Fruit fly (Drosophila melanogaster) whole organism, embryonic: ENCODE results near the gene Polr2I.

Source experiments
- CG10147 ChIP-seq: fragments of 200-800 bp; sonication (Bioruptor generic); optimal IDR thresholded peaks from 2 replicates; lab custom pipeline; 2019; ENCODE audit warnings: missing biosample characterization, mild to moderate bottlenecking, missing genetic modification characterization, moderate library complexity
- CG11398 ChIP-seq: fragments of 200-800 bp; sonication (Bioruptor generic); optimal IDR thresholded peaks from 2 replicates; lab custom pipeline; 2016; ENCODE audit warnings: missing biosample characterization, missing genetic modification characterization
- CG11504 ChIP-seq: fragments of 200-800 bp; sonication (Bioruptor generic); optimal IDR thresholded peaks from 3 replicates; lab custom pipeline; 2019; ENCODE audit warnings: missing biosample characterization, mild to moderate bottlenecking, missing genetic modification characterization, moderate library complexity
- CG11696 ChIP-seq: fragments of 200-800 bp; sonication (Bioruptor generic); IDR thresholded peaks from 2 replicates; pipeline ENCODE4 v1.3.6; 2022; ENCODE audit warnings: missing biosample characterization, missing genetic modification characterization
- CG12391 ChIP-seq: fragments of 200-800 bp; sonication (Bioruptor generic); optimal IDR thresholded peaks from 3 replicates; lab custom pipeline; 2018; ENCODE audit warnings: missing biosample characterization, mild to moderate bottlenecking, missing genetic modification characterization, moderate library complexity
- CG14014 ChIP-seq: fragments of 200-800 bp; sonication (Bioruptor generic); IDR thresholded peaks from 2 replicates; pipeline ENCODE4 v1.3.6; 2022; ENCODE audit warnings: missing biosample characterization, missing genetic modification characterization
- CG14667 ChIP-seq: fragments of 200-800 bp; sonication (Bioruptor generic); IDR thresholded peaks from 2 replicates; pipeline ENCODE4 v1.3.6; 2022; ENCODE audit warnings: missing biosample characterization, missing genetic modification characterization
- CG17186 ChIP-seq: fragments of 200-800 bp; sonication (Bioruptor generic); optimal IDR thresholded peaks from 3 replicates; lab custom pipeline; 2017; ENCODE audit warnings: missing biosample characterization, missing genetic modification reagents, missing genetic modification characterization
- CG17359 ChIP-seq: fragments of 200-800 bp; sonication (Bioruptor generic); optimal IDR thresholded peaks from 3 replicates; lab custom pipeline; 2018; ENCODE audit warnings: missing biosample characterization, mild to moderate bottlenecking, missing genetic modification characterization, moderate library complexity
- CG18476 ChIP-seq: fragments of 200-800 bp; sonication (Bioruptor generic); optimal IDR thresholded peaks from 2 replicates; lab custom pipeline; 2016; ENCODE audit warnings: missing biosample characterization, mild to moderate bottlenecking, missing genetic modification characterization
- CG2120 ChIP-seq: fragments of 200-800 bp; sonication (Bioruptor generic); optimal IDR thresholded peaks from 3 replicates; lab custom pipeline; 2016; ENCODE audit warnings: missing biosample characterization, missing genetic modification characterization
- CG2129 ChIP-seq: fragments of 200-800 bp; sonication (Bioruptor generic); IDR thresholded peaks from 2 replicates; pipeline ENCODE4 v1.3.6; 2022; ENCODE audit warnings: missing biosample characterization, missing genetic modification characterization; ENCODE audit not compliant: partially characterized antibody
- CG2712 ChIP-seq: fragments of 200-800 bp; optimal IDR thresholded peaks from 3 replicates; lab custom pipeline; 2019; ENCODE audit warnings: missing biosample characterization, mild to moderate bottlenecking, missing genetic modification characterization, moderate library complexity
- CG2875 ChIP-seq: fragments of 200-800 bp; sonication (Bioruptor generic); optimal IDR thresholded peaks from 2 replicates; lab custom pipeline; 2017; ENCODE audit warnings: missing biosample characterization, mild to moderate bottlenecking, missing genetic modification characterization, missing genetic modification reagents
- CG3281 ChIP-seq: fragments of 200-800 bp; sonication (Bioruptor generic); optimal IDR thresholded peaks from 3 replicates; lab custom pipeline; 2017; ENCODE audit warnings: missing biosample characterization, mild to moderate bottlenecking, missing genetic modification characterization
- CG6654 ChIP-seq: fragments of 200-800 bp; sonication (Bioruptor generic); optimal IDR thresholded peaks from 2 replicates; lab custom pipeline; 2017; ENCODE audit warnings: missing biosample characterization, mild to moderate bottlenecking, missing genetic modification characterization
- CG8281 ChIP-seq: fragments of 200-800 bp; sonication (Bioruptor generic); optimal IDR thresholded peaks from 2 replicates; lab custom pipeline; 2018; ENCODE audit warnings: missing biosample characterization, mild to moderate bottlenecking, missing genetic modification characterization, moderate library complexity
- ERR ChIP-seq: fragments of 200-800 bp; sonication (Bioruptor generic); optimal IDR thresholded peaks from 2 replicates; lab custom pipeline; 2016; ENCODE audit warnings: missing biosample characterization, missing genetic modification characterization
- H2.0 ChIP-seq: fragments of 200-800 bp; sonication (Bioruptor generic); IDR thresholded peaks from 2 replicates; pipeline ENCODE4 v1.3.6; 2022; ENCODE audit warnings: missing biosample characterization, missing genetic modification characterization
- HHEX ChIP-seq: fragments of 200-800 bp; sonication (Bioruptor generic); optimal IDR thresholded peaks from 3 replicates; lab custom pipeline; 2017; ENCODE audit warnings: missing biosample characterization, mild to moderate bottlenecking, missing genetic modification characterization, missing genetic modification reagents
- HLH54F ChIP-seq: fragments of 200-800 bp; sonication (Bioruptor generic); optimal IDR thresholded peaks from 3 replicates; lab custom pipeline; 2016; ENCODE audit warnings: missing biosample characterization, missing genetic modification characterization
- Hr3 ChIP-seq: fragments of 200-800 bp; sonication (Bioruptor generic); optimal IDR thresholded peaks from 3 replicates; lab custom pipeline; 2016; ENCODE audit warnings: missing biosample characterization, missing genetic modification characterization
- Hr78 ChIP-seq, 2 experiments: fragments of 200-800 bp in 1 of 2; fragments of >200 bp in 1 of 2; sonication (Bioruptor generic) in 1 of 2; optimal IDR thresholded peaks; 2 replicates each; lab custom pipeline; 2017 to 2019; ENCODE audit warnings: missing biosample characterization in 2 of 2, missing genetic modification characterization in 2 of 2, mild to moderate bottlenecking in 1 of 2, moderate library complexity in 1 of 2
- Lim3 ChIP-seq: fragments of 200-800 bp; sonication (Bioruptor generic); IDR thresholded peaks from 2 replicates; pipeline ENCODE4 v1.3.6; 2022; ENCODE audit warnings: missing biosample characterization, missing genetic modification characterization
- Lpt ChIP-seq: fragments of >200 bp; optimal IDR thresholded peaks from 2 replicates; lab custom pipeline; 2018; ENCODE audit warnings: missing biosample characterization, missing genetic modification characterization
- Ptx1 ChIP-seq: fragments of 200-800 bp; sonication (Bioruptor generic); IDR thresholded peaks from 2 replicates; pipeline ENCODE4 v1.3.6; 2022; ENCODE audit warnings: missing biosample characterization, missing genetic modification characterization
- Side ChIP-seq: fragments of 200-800 bp; sonication (Bioruptor generic); optimal IDR thresholded peaks from 2 replicates; lab custom pipeline; 2016; ENCODE audit warnings: missing biosample characterization, missing genetic modification characterization
- ab ChIP-seq: fragments of 200-800 bp; sonication (Bioruptor generic); optimal IDR thresholded peaks from 2 replicates; lab custom pipeline; 2016; ENCODE audit warnings: missing biosample characterization, missing genetic modification characterization
- bcd ChIP-seq: fragments of 200-800 bp; sonication (Bioruptor generic); optimal IDR thresholded peaks from 2 replicates; lab custom pipeline; 2017; ENCODE audit warnings: missing biosample characterization, mild to moderate bottlenecking, missing genetic modification characterization
- bowl ChIP-seq: fragments of 200-800 bp; sonication (Bioruptor generic); IDR thresholded peaks from 2 replicates; pipeline ENCODE4 v1.3.6; 2022; ENCODE audit warnings: missing biosample characterization, missing genetic modification characterization
- cas ChIP-seq: fragments of 200-800 bp; sonication (Bioruptor generic); IDR thresholded peaks from 2 replicates; pipeline ENCODE4 v1.3.6; 2022; ENCODE audit warnings: missing biosample characterization, missing genetic modification characterization
- chinmo ChIP-seq: fragments of 200-800 bp; sonication (Bioruptor generic); IDR thresholded peaks from 4 replicates; pipeline ENCODE4 v1.3.6; 2022; ENCODE audit warnings: missing biosample characterization, missing genetic modification characterization; ENCODE audit not compliant: partially characterized antibody
- crol ChIP-seq: fragments of 200-800 bp; sonication (Bioruptor generic); IDR thresholded peaks from 2 replicates; pipeline ENCODE4 v1.3.6; 2022; ENCODE audit warnings: missing biosample characterization, missing genetic modification characterization
- danr ChIP-seq: fragments of 200-800 bp; sonication (Bioruptor generic); IDR thresholded peaks from 2 replicates; pipeline ENCODE4 v1.3.6; 2022; ENCODE audit warnings: missing biosample characterization, missing genetic modification characterization
- en ChIP-seq: fragments of 200-800 bp; sonication (Bioruptor generic); optimal IDR thresholded peaks from 2 replicates; lab custom pipeline; 2016; ENCODE audit warnings: missing biosample characterization, missing genetic modification characterization
- gce ChIP-seq: fragments of 200-800 bp; sonication (Bioruptor generic); IDR thresholded peaks from 3 replicates; pipeline ENCODE4 v1.3.6; 2022; ENCODE audit warnings: missing biosample characterization, missing genetic modification characterization
- gcm ChIP-seq: fragments of 200-800 bp; sonication (Bioruptor generic); optimal IDR thresholded peaks from 2 replicates; lab custom pipeline; 2019; ENCODE audit warnings: missing biosample characterization, mild to moderate bottlenecking, missing genetic modification characterization, moderate library complexity
- gfzf ChIP-seq: fragments of 200-800 bp; sonication (Bioruptor generic); optimal IDR thresholded peaks from 2 replicates; lab custom pipeline; 2016; ENCODE audit warnings: missing biosample characterization, mild to moderate bottlenecking, missing genetic modification characterization, moderate library complexity
- insv ChIP-seq, 2 experiments: fragments of 200-800 bp; sonication (Bioruptor generic); optimal IDR thresholded peaks; 3 replicates each; lab custom pipeline; 2016 to 2018; ENCODE audit warnings: missing biosample characterization in 2 of 2, missing genetic modification characterization in 2 of 2
- kah ChIP-seq: fragments of 200-800 bp; sonication (Bioruptor generic); optimal IDR thresholded peaks from 2 replicates; lab custom pipeline; 2018; ENCODE audit warnings: missing biosample characterization, mild to moderate bottlenecking, missing genetic modification characterization
- lilli ChIP-seq: fragments of 200-800 bp; sonication (Bioruptor generic); optimal IDR thresholded peaks from 3 replicates; lab custom pipeline; 2016; ENCODE audit warnings: missing biosample characterization, missing genetic modification characterization
- pita ChIP-seq: fragments of 200-800 bp; sonication (Bioruptor generic); optimal IDR thresholded peaks from 2 replicates; lab custom pipeline; 2017; ENCODE audit warnings: missing biosample characterization, mild to moderate bottlenecking, missing genetic modification characterization
- slou ChIP-seq: fragments of 200-800 bp; sonication (Bioruptor generic); optimal IDR thresholded peaks from 3 replicates; lab custom pipeline; 2016; ENCODE audit warnings: missing biosample characterization, missing genetic modification characterization
- sna ChIP-seq: fragments of 200-800 bp; sonication (Bioruptor generic); IDR thresholded peaks from 2 replicates; pipeline ENCODE4 v1.3.6; 2022; ENCODE audit warnings: missing biosample characterization, missing genetic modification characterization; ENCODE audit not compliant: partially characterized antibody
- stwl ChIP-seq: fragments of 200-800 bp; sonication (Bioruptor generic); optimal IDR thresholded peaks from 3 replicates; lab custom pipeline; 2018; ENCODE audit warnings: missing biosample characterization, mild to moderate bottlenecking, missing genetic modification characterization, moderate library complexity
- tin ChIP-seq: fragments of 200-800 bp; sonication (Bioruptor generic); optimal IDR thresholded peaks from 3 replicates; lab custom pipeline; 2016; ENCODE audit warnings: missing biosample characterization, missing genetic modification characterization
- tll ChIP-seq, 2 experiments: fragments of 200-800 bp in 1 of 2; fragments of >200 bp in 1 of 2; sonication (Bioruptor generic) in 1 of 2; optimal IDR thresholded peaks; 2 replicates each; lab custom pipeline; 2017 to 2019; ENCODE audit warnings: missing biosample characterization in 2 of 2, missing genetic modification characterization in 2 of 2, mild to moderate bottlenecking in 1 of 2, moderate library complexity in 1 of 2
- ttk ChIP-seq: fragments of 200-800 bp; sonication (Bioruptor generic); IDR thresholded peaks from 2 replicates; pipeline ENCODE4 v2.1.2; 2022; ENCODE audit warnings: missing biosample characterization, missing genetic modification characterization
- tup ChIP-seq: fragments of 200-800 bp; sonication (Bioruptor generic); optimal IDR thresholded peaks from 2 replicates; lab custom pipeline; 2016; ENCODE audit warnings: missing biosample characterization, mild to moderate bottlenecking, missing genetic modification characterization, moderate library complexity
- zen2 ChIP-seq: fragments of 200-800 bp; sonication (Bioruptor generic); IDR thresholded peaks from 3 replicates; pipeline ENCODE4 v1.3.6; 2022; ENCODE audit warnings: missing biosample characterization, missing genetic modification characterization; ENCODE audit not compliant: partially characterized antibody

Polr2I gene

DNA sequence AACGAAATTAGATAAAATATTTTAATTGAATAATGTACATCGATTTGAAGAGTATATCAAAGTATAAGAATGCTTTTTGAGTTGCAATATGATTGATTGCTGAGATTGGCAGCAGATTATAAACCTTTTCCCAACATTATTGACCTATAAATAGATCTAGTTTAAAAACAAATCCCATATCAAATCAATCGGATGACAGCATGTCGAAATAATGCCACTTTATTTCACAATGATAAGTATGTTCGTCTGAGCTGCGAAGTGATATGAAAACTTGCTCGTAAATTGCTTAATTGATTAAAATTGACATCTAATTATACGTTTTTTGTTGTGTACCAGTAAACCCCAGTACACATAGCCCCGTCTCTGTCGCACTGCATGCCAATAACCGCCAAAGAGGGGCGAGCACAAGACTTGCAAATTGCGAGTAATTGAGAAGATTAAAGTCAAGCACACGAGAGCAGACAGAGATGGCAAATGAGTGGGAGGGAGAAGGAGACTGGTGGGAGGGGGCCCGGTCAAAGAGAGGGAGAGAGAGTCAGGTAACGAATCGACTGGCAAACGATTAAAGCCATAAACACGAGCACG is 25.8 kb upstream of the Polr2I start (continued):
- TF ChIP-seq CG2129 (GFP tag; lab: Robert Waterston, UW) (no peak), CG14014 (GFP tag; lab: Robert Waterston, UW) (no peak), Hr78 (GFP tag; optimal IDR thresholded peaks at IDR 0.05; lab: Kevin White, UChicago) (no peak), Lim3 (GFP tag; lab: Robert Waterston, UW) (no peak), Side (GFP tag; lab: Kevin White, UChicago) (no peak), CG11398 (no peak), H2.0 (GFP tag; lab: Robert Waterston, UW) (no peak), sna (no peak), lilli (GFP tag; lab: Kevin White, UChicago) (peak; percentile 54), ttk (GFP tag; lab: Robert Waterston, UW) (no peak), CG6654 (GFP tag; lab: Kevin White, UChicago) (no peak), tup (no peak), stwl (tag; lab: Kevin White, UChicago) (no peak), CG11504 (tag; lab: Kevin White, UChicago) (peak; percentile 22), CG12391 (tag; lab: Kevin White, UChicago) (peak; percentile 49), slou (GFP tag; lab: Kevin White, UChicago) (no peak), cas (no peak), zen2 (GFP tag; lab: Robert Waterston, UW) (no peak), HLH54F (peak; percentile 29), CG17186 (GFP tag; lab: Kevin White, UChicago) (no peak), HHEX (GFP tag; lab: Kevin White, UChicago) (peak; percentile 38), CG10147 (GFP tag; lab: Kevin White, UChicago) (peak; percentile 52), kah (no peak), bcd (GFP tag; lab: Kevin White, UChicago) (peak; percentile 46), CG14667 (no peak), CG3281 (GFP tag; lab: Kevin White, UChicago) (peak; percentile 58), bowl (GFP tag; lab: Robert Waterston, UW) (no peak), danr (GFP tag; lab: Robert Waterston, UW) (no peak), Hr3 (GFP tag; lab: Kevin White, UChicago) (peak; percentile 18), tin (GFP tag; lab: Kevin White, UChicago) (no peak), gfzf (no peak), crol (GFP tag; lab: Robert Waterston, UW) (no peak), Ptx1 (GFP tag; lab: Robert Waterston, UW) (no peak), CG2712 (tag; lab: Kevin White, UChicago) (peak; percentile 29), CG2120 (GFP tag; lab: Kevin White, UChicago) (peak; percentile 79), CG8281 (no peak), pita (GFP tag; lab: Kevin White, UChicago) (no peak), gcm (GFP tag; lab: Kevin White, UChicago) (no peak), Lpt (GFP tag; lab: Kevin White, UChicago) (no peak), CG11696 (GFP tag; lab: Robert Waterston, UW) (no peak), tll (GFP tag; optimal IDR thresholded peaks at IDR 0.05; lab: Kevin White, UChicago) (no peak), CG18476 (GFP tag; lab: Kevin White, UChicago) (no peak), ab (GFP tag; lab: Kevin White, UChicago) (no peak), insv (GFP tag; optimal IDR thresholded peaks at IDR 0.05; lab: Kevin White, UChicago) (no peak), en (peak; percentile 4), gce (GFP tag; lab: Robert Waterston, UW) (no peak), CG17359 (tag; lab: Kevin White, UChicago) (no peak), chinmo (GFP tag; lab: Robert Waterston, UW) (no peak), ERR (GFP tag; lab: Kevin White, UChicago) (peak; percentile 4), CG2875 (GFP tag; lab: Kevin White, UChicago) (no peak)
